Fruit fly (Drosophila melanogaster): ENCODE results near the gene Mitofilin.

- TF ChIP-seq pfk (GFP tag; optimal IDR thresholded peaks at IDR 0.05) = no peak
- no peak for TF ChIP-seq stwl (tag; optimal IDR thresholded peaks at IDR 0.05)
- no peak for TF ChIP-seq Xrp1 (GFP tag; IDR thresholded peaks at IDR 0.05)
- TF ChIP-seq CG12391 (tag; optimal IDR thresholded peaks at IDR 0.05) = no peak
- no peak for TF ChIP-seq CG11398 (GFP tag; optimal IDR thresholded peaks at IDR 0.05)
- TF ChIP-seq ato (GFP tag; IDR thresholded peaks at IDR 0.05; ENCODE audit: partially characterized antibody) = no peak
- no peak for TF ChIP-seq BtbVII (GFP tag; optimal IDR thresholded peaks at IDR 0.05)
- no peak for TF ChIP-seq CG10209 (GFP tag; optimal IDR thresholded peaks at IDR 0.05)
- TF ChIP-seq sr (GFP tag; IDR thresholded peaks at IDR 0.05) = no peak
- no peak for TF ChIP-seq MBD-R2 (GFP tag; IDR thresholded peaks at IDR 0.05)
- TF ChIP-seq trh (GFP tag; optimal IDR thresholded peaks at IDR 0.05) = no peak
- no peak for TF ChIP-seq Sry-β (GFP tag; optimal IDR thresholded peaks at IDR 0.05)
- no peak for TF ChIP-seq esg (GFP tag; conservative IDR thresholded peaks at IDR 0.05)
- no peak for TF ChIP-seq BEAF-32 (GFP tag; optimal IDR thresholded peaks at IDR 0.05)
Measured at dm6 chr3R:21976355-21976858, 46.7 kb downstream of the Mitofilin start.

Data from whole organism, embryonic.